Fruit fly (Drosophila melanogaster) whole organism, pupa: ENCODE data around the gene drn.

Source experiments
- CG10348 ChIP-seq: fragments of 200-800 bp; sonication (Bioruptor generic); IDR thresholded peaks from 2 replicates; pipeline ENCODE4 v1.3.6; 2022; ENCODE audit warnings: missing biosample characterization, missing genetic modification characterization
- CG15710 ChIP-seq: fragments of 200-800 bp; sonication (Bioruptor generic); optimal IDR thresholded peaks from 2 replicates; lab custom pipeline; 2018; ENCODE audit warnings: missing biosample characterization, mild to moderate bottlenecking, missing genetic modification characterization, moderate library complexity
- CG17806 ChIP-seq: fragments of 200-800 bp; sonication (Bioruptor generic); optimal IDR thresholded peaks from 2 replicates; lab custom pipeline; 2018; ENCODE audit warnings: missing biosample characterization, mild to moderate bottlenecking, missing genetic modification characterization, moderate library complexity
- CG32121 ChIP-seq: fragments of 200-800 bp; sonication (Bioruptor generic); IDR thresholded peaks from 2 replicates; pipeline ENCODE4 v1.3.6; 2022; ENCODE audit warnings: missing biosample characterization, missing genetic modification characterization
- CG4496 ChIP-seq: fragments of 200-800 bp; sonication (Bioruptor generic); IDR thresholded peaks from 3 replicates; pipeline ENCODE4 v1.3.6; 2022; ENCODE audit warnings: missing biosample characterization, missing genetic modification characterization
- D1 ChIP-seq: fragments of 200-800 bp; sonication (Bioruptor generic); optimal IDR thresholded peaks from 2 replicates; lab custom pipeline; 2018; ENCODE audit warnings: missing biosample characterization, mild to moderate bottlenecking, missing genetic modification characterization, moderate library complexity
- EcR ChIP-seq: fragments of 200-800 bp; sonication (Bioruptor generic); optimal IDR thresholded peaks from 3 replicates; lab custom pipeline; 2019; ENCODE audit warnings: missing biosample characterization, missing genetic modification characterization, mild to moderate bottlenecking, moderate library complexity, missing genetic modification reagents
- Ets98B ChIP-seq: fragments of 200-800 bp; sonication (Bioruptor generic); IDR thresholded peaks from 2 replicates; pipeline ENCODE4 v1.3.6; 2022; ENCODE audit warnings: missing biosample characterization, missing genetic modification characterization
- Pif1B ChIP-seq: fragments of 200-800 bp; sonication (Bioruptor generic); optimal IDR thresholded peaks from 3 replicates; lab custom pipeline; 2016; ENCODE audit warnings: missing biosample characterization, missing genetic modification characterization
- gl ChIP-seq: fragments of 200-800 bp; sonication (Bioruptor generic); optimal IDR thresholded peaks from 2 replicates; lab custom pipeline; 2018; ENCODE audit warnings: missing biosample characterization, mild to moderate bottlenecking, missing genetic modification characterization
- rn ChIP-seq: fragments of 200-800 bp; sonication (Bioruptor generic); IDR thresholded peaks from 2 replicates; pipeline ENCODE4 v1.3.6; 2022; ENCODE audit warnings: missing biosample characterization, missing genetic modification characterization

DNA sequence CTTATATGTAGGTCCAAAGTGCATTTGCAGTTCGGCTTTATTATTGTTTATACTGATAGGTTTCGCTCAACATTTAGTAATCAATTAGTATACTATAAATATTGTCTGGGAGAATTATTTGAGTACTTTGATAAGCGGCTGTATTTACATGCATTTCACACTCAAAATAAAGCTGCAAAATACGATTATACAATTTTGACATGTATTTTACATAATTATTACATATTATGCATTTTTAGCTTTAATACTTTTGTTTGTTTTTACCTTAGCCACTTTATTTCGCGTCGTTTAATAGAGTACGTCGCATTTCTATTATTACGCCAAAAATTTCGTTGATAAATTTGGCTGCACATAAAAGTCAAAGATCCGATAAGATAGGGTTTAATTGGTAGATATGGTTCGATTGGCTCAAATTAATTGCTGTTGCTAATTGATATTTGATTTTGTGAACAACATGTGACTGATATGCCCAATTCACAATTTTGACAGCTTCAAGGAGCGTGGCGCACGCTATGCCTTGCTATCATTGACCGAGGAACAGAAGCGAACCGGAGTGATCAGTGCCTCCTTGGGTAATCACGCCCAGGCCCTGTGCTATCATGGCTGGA lies 26.0 kb downstream of the drn start:
- no peak for TF ChIP-seq Pif1B (GFP tag; lab: Kevin White, UChicago)
- TF ChIP-seq CG4496 (GFP tag; lab: Robert Waterston, UW): no peak
- TF ChIP-seq CG32121 (GFP tag; lab: Robert Waterston, UW): no peak
- TF ChIP-seq CG17806 (tag; lab: Kevin White, UChicago): no peak
- no peak for TF ChIP-seq Ets98B (GFP tag; lab: Robert Waterston, UW)
- no peak for TF ChIP-seq D1 (tag; lab: Kevin White, UChicago)
- no peak for TF ChIP-seq CG10348
- no peak for TF ChIP-seq EcR (GFP tag; lab: Kevin White, UChicago)
- no peak for TF ChIP-seq rn
- TF ChIP-seq gl (tag; lab: Kevin White, UChicago): no peak
- TF ChIP-seq CG15710 (tag; lab: Kevin White, UChicago): no peak
